Fruit fly (Drosophila melanogaster): ENCODE data around the gene CG9356.
A peak's percentile ranks its signal among the peaks of the same experiment; 100 is the strongest.

The CG9356 gene

dm6 chr3R:9378644-9379411, 25.2 kb downstream of the CG9356 start (continued):
- peak; percentile 40 for TF ChIP-seq odd (GFP tag; optimal IDR thresholded peaks at IDR 0.05)
- TF ChIP-seq ac (GFP tag; optimal IDR thresholded peaks at IDR 0.05), result peak; percentile 65
- TF ChIP-seq dmrt11E (tag; optimal IDR thresholded peaks at IDR 0.05), result peak; percentile 93
- TF ChIP-seq CG4854 (GFP tag; optimal IDR thresholded peaks at IDR 0.05), result no peak
- no peak for TF ChIP-seq pita (GFP tag; optimal IDR thresholded peaks at IDR 0.05)
- peak; percentile 0 for TF ChIP-seq CG17568 (GFP tag; optimal IDR thresholded peaks at IDR 0.05)
- no peak for TF ChIP-seq HmgZ (tag; optimal IDR thresholded peaks at IDR 0.05)
- no peak for TF ChIP-seq stwl (tag; optimal IDR thresholded peaks at IDR 0.05)
- no peak for TF ChIP-seq CG17612 (GFP tag; IDR thresholded peaks at IDR 0.05)
- TF ChIP-seq Dref (GFP tag; IDR thresholded peaks at IDR 0.05), result no peak
- no peak for TF ChIP-seq al (GFP tag; IDR thresholded peaks at IDR 0.05)
- TF ChIP-seq CG13424 (tag; optimal IDR thresholded peaks at IDR 0.05), result peak; percentile 50
- TF ChIP-seq CG42726 (GFP tag; IDR thresholded peaks at IDR 0.05; ENCODE audit: partially characterized antibody), result no peak
- no peak for TF ChIP-seq NfI (GFP tag; optimal IDR thresholded peaks at IDR 0.05)
- TF ChIP-seq bigmax (GFP tag; optimal IDR thresholded peaks at IDR 0.05), result no peak
- TF ChIP-seq sim (GFP tag; IDR thresholded peaks at IDR 0.05), result no peak
- no peak for TF ChIP-seq zen2 (GFP tag; IDR thresholded peaks at IDR 0.05; ENCODE audit: partially characterized antibody)
- TF ChIP-seq Ada2b (GFP tag; IDR thresholded peaks at IDR 0.05), result no peak
- peak; percentile 68 for TF ChIP-seq row (GFP tag; IDR thresholded peaks at IDR 0.05)
- no peak for TF ChIP-seq D (optimal IDR thresholded peaks at IDR 0.05)
- peak; percentile 74 for TF ChIP-seq D (GFP tag; optimal IDR thresholded peaks at IDR 0.05)
- peak; percentile 70 for TF ChIP-seq fd96Cb (tag; optimal IDR thresholded peaks at IDR 0.05)
- TF ChIP-seq CG17802 (tag; optimal IDR thresholded peaks at IDR 0.05), result peak; percentile 24
- peak; percentile 34 for TF ChIP-seq bcd (GFP tag; optimal IDR thresholded peaks at IDR 0.05)
- no peak for TF ChIP-seq YL-1 (GFP tag; optimal IDR thresholded peaks at IDR 0.05)
- TF ChIP-seq ro (GFP tag; IDR thresholded peaks at IDR 0.05), result no peak
- peak; percentile 91 for TF ChIP-seq CG9727 (GFP tag; optimal IDR thresholded peaks at IDR 0.05)
- peak; percentile 23 for TF ChIP-seq CG1602 (GFP tag; optimal IDR thresholded peaks at IDR 0.05)
- TF ChIP-seq HLHmδ (GFP tag; optimal IDR thresholded peaks at IDR 0.05), result no peak
- TF ChIP-seq crc (GFP tag; optimal IDR thresholded peaks at IDR 0.05), result no peak
- TF ChIP-seq Rfx (GFP tag; IDR thresholded peaks at IDR 0.05), result no peak
- TF ChIP-seq Rx (GFP tag; IDR thresholded peaks at IDR 0.05), result no peak
- no peak for TF ChIP-seq exex (tag; optimal IDR thresholded peaks at IDR 0.05)
- no peak for TF ChIP-seq Sin3A (optimal IDR thresholded peaks at IDR 0.05)
- TF ChIP-seq sqz (GFP tag; optimal IDR thresholded peaks at IDR 0.05), result peak; percentile 68
- TF ChIP-seq Dfd (GFP tag; optimal IDR thresholded peaks at IDR 0.05), result no peak
- TF ChIP-seq unpg (GFP tag; optimal IDR thresholded peaks at IDR 0.05), result peak; percentile 59
- TF ChIP-seq Neu2 (GFP tag; optimal IDR thresholded peaks at IDR 0.05; ENCODE audit: borderline replicate concordance), result no peak
- TF ChIP-seq CG10543 (GFP tag; optimal IDR thresholded peaks at IDR 0.05), result peak; percentile 6
- TF ChIP-seq rib (GFP tag; IDR thresholded peaks at IDR 0.05), result no peak
- TF ChIP-seq gcm2 (GFP tag; optimal IDR thresholded peaks at IDR 0.05), result no peak
- TF ChIP-seq dpn (GFP tag; optimal IDR thresholded peaks at IDR 0.05), result peak in 1 of 2 experiments; percentile 20
- TF ChIP-seq Deaf1 (tag; optimal IDR thresholded peaks at IDR 0.05), result peak; percentile 45
- TF ChIP-seq vvl (GFP tag; IDR thresholded peaks at IDR 0.05), result peak; percentile 58
- TF ChIP-seq Drgx (GFP tag; IDR thresholded peaks at IDR 0.05), result peak; percentile 40
- TF ChIP-seq CG7357 (GFP tag; IDR thresholded peaks at IDR 0.05), result peak; percentile 32; the same call in 1 of the 3 replicates
- no peak for TF ChIP-seq lov (optimal IDR thresholded peaks at IDR 0.05)
- 0 out of 3 replicates have a peak, but pooled peaks have one; percentile 37 for TF ChIP-seq lov (GFP tag; IDR thresholded peaks at IDR 0.05)
- TF ChIP-seq CG9817 (tag; optimal IDR thresholded peaks at IDR 0.05), result no peak
- TF ChIP-seq Asciz (GFP tag; optimal IDR thresholded peaks at IDR 0.05), result no peak

Measured in whole organism, embryonic.